Fruit fly (Drosophila melanogaster): ENCODE measurements around the gene GckIII.

The GckIII gene

DNA sequence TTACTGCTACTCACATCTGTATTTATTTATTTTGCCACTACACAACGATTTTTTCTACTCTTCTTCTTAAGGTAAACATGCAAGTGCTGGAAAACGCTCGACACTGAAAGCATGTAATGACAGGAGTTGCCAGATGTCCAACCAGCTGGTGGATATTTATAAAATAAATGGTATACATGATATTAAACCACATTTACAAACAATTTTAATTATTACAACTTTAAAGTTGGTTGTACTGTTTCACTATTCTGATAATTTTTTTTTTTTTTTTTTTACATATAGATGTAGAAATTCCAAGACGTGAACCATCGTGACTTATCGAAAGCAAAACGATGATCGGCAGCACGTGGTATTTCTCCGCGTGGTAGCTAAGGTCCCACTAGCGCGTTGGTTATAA, 5.5 kb upstream of the GckIII start, which contains the start of the genes Keap1 and kuk (continued):
- TF ChIP-seq ap (GFP tag; IDR thresholded peaks at IDR 0.05) (peak; percentile 42; the same call in 1 of the 2 replicates), croc (GFP tag; conservative IDR thresholded peaks at IDR 0.05) (0 out of 3 replicates have a peak, but pooled peaks have one; percentile 15), D (optimal IDR thresholded peaks at IDR 0.05) (no peak), D (GFP tag; optimal IDR thresholded peaks at IDR 0.05) (no peak), odd (GFP tag; optimal IDR thresholded peaks at IDR 0.05) (no peak), CG8944 (GFP tag; optimal IDR thresholded peaks at IDR 0.05) (peak; percentile 11), Hey (tag; optimal IDR thresholded peaks at IDR 0.05) (no peak), CHES-1-like (GFP tag; optimal IDR thresholded peaks at IDR 0.05) (peak; percentile 82), salm (tag; optimal IDR thresholded peaks at IDR 0.05) (no peak), hkb (optimal IDR thresholded peaks at IDR 0.05) (peak; percentile 85), hkb (GFP tag; IDR thresholded peaks at IDR 0.05) (peak; percentile 7; the same call in 1 of the 2 replicates), prd (optimal IDR thresholded peaks at IDR 0.05) (no peak), prd (GFP tag; IDR thresholded peaks at IDR 0.05) (peak; percentile 51; the same call in 1 of the 3 replicates), CG9727 (GFP tag; optimal IDR thresholded peaks at IDR 0.05) (peak; percentile 41), CG13775 (GFP tag; optimal IDR thresholded peaks at IDR 0.05) (peak; percentile 53), Side (GFP tag; optimal IDR thresholded peaks at IDR 0.05) (no peak), CG43689 (GFP tag; IDR thresholded peaks at IDR 0.05) (no peak), CG6254 (GFP tag; optimal IDR thresholded peaks at IDR 0.05) (no peak), B-H1 (GFP tag; IDR thresholded peaks at IDR 0.05) (peak; percentile 13; the same call in 1 of the 3 replicates), CG3995 (GFP tag; optimal IDR thresholded peaks at IDR 0.05) (peak; percentile 44), CG8388 (GFP tag; optimal IDR thresholded peaks at IDR 0.05) (no peak), jing (GFP tag; optimal IDR thresholded peaks at IDR 0.05) (no peak), CG2202 (tag; optimal IDR thresholded peaks at IDR 0.05) (no peak), dysf (GFP tag; IDR thresholded peaks at IDR 0.05) (peak; percentile 25; the same call in 1 of the 3 replicates), CG18011 (GFP tag; optimal IDR thresholded peaks at IDR 0.05) (peak; percentile 34), unpg (GFP tag; optimal IDR thresholded peaks at IDR 0.05) (peak; percentile 26), wor (GFP tag; IDR thresholded peaks at IDR 0.05) (no peak), CG11093 (GFP tag; IDR thresholded peaks at IDR 0.05) (peak; percentile 16; the same call in 1 of the 3 replicates), Max (GFP tag; optimal IDR thresholded peaks at IDR 0.05) (peak; percentile 89), CG9437 (GFP tag; optimal IDR thresholded peaks at IDR 0.05) (no peak), CG9215 (GFP tag; IDR thresholded peaks at IDR 0.05) (peak; percentile 43), NC2β (GFP tag; optimal IDR thresholded peaks at IDR 0.05) (peak; percentile 67), Dip3 (GFP tag; optimal IDR thresholded peaks at IDR 0.05) (peak; percentile 63), danr (GFP tag; IDR thresholded peaks at IDR 0.05) (0 out of 2 replicates have a peak, but pooled peaks have one; percentile 20), Camta (GFP tag; optimal IDR thresholded peaks at IDR 0.05) (peak; percentile 65), CG12299 (tag; optimal IDR thresholded peaks at IDR 0.05) (no peak), PHDP (tag; optimal IDR thresholded peaks at IDR 0.05) (peak; percentile 27), Rfx (GFP tag; IDR thresholded peaks at IDR 0.05) (peak; percentile 80), CG17829 (tag; optimal IDR thresholded peaks at IDR 0.05) (peak; percentile 43), Deaf1 (tag; optimal IDR thresholded peaks at IDR 0.05) (no peak), CG1832 (GFP tag; optimal IDR thresholded peaks at IDR 0.05) (no peak), Sry-β (GFP tag; optimal IDR thresholded peaks at IDR 0.05) (no peak), Dll (GFP tag; IDR thresholded peaks at IDR 0.05; ENCODE audit: partially characterized antibody) (peak; percentile 91), sob (GFP tag; IDR thresholded peaks at IDR 0.05) (peak; percentile 75), ttk (GFP tag; IDR thresholded peaks at IDR 0.05) (no peak), CG32532 (GFP tag; IDR thresholded peaks at IDR 0.05) (peak; percentile 35; the same call in 1 of the 2 replicates), chif (GFP tag; optimal IDR thresholded peaks at IDR 0.05) (peak; percentile 44 to 65), CG3407 (GFP tag; optimal IDR thresholded peaks at IDR 0.05) (peak; percentile 36), CoRest (tag; optimal IDR thresholded peaks at IDR 0.05) (peak; percentile 67), CG12942 (GFP tag; optimal IDR thresholded peaks at IDR 0.05) (peak; percentile 57), CG10565 (GFP tag; optimal IDR thresholded peaks at IDR 0.05) (no peak), Rx (GFP tag; IDR thresholded peaks at IDR 0.05) (peak; percentile 5; the same call in 1 of the 2 replicates)
